Worm (Caenorhabditis elegans) whole organism, L2 larva: ENCODE measurements around the gene str-45.
A peak's percentile ranks its signal among the peaks of the same experiment; 100 is the strongest.

ENCODE experiments used
- aly-2 ChIP-seq: fragments of 150-350 bp; optimal IDR thresholded peaks from 2 replicates; lab custom pipeline; 2014; ENCODE audit warnings: missing biosample characterization, missing genetic modification characterization
- ama-1 ChIP-seq: fragments of 150-350 bp; optimal IDR thresholded peaks from 2 replicates; lab custom pipeline; 2018; ENCODE audit warnings: inconsistent platforms
- blmp-1 ChIP-seq: sonication (generic microtip); optimal IDR thresholded peaks from 2 replicates; lab custom pipeline; 2017; ENCODE audit warnings: missing genetic modification characterization, mild to moderate bottlenecking, missing compliant biosample characterization, antibody characterized with exemption, moderate library complexity; ENCODE audit not compliant: insufficient read depth
- ceh-82 ChIP-seq: fragments of 150-350 bp; optimal IDR thresholded peaks from 2 replicates; lab custom pipeline; 2014; ENCODE audit warnings: missing biosample characterization, missing genetic modification characterization
- lin-13 ChIP-seq: fragments of 150-350 bp; optimal IDR thresholded peaks from 2 replicates; lab custom pipeline; 2014; ENCODE audit warnings: missing biosample characterization, missing genetic modification reagents, missing genetic modification characterization
- nhr-237 ChIP-seq: fragments of 150-350 bp; optimal IDR thresholded peaks from 2 replicates; lab custom pipeline; 2014; ENCODE audit warnings: missing biosample characterization, missing genetic modification characterization
- nhr-77 ChIP-seq: fragments of 150-350 bp; optimal IDR thresholded peaks from 2 replicates; lab custom pipeline; 2014; ENCODE audit warnings: missing biosample characterization, missing genetic modification characterization
- sma-3 ChIP-seq: sonication (generic microtip); optimal IDR thresholded peaks from 2 replicates; lab custom pipeline; 2016; ENCODE audit warnings: missing genetic modification reagents, missing genetic modification characterization, missing compliant biosample characterization
- ztf-11 ChIP-seq: sonication (generic microtip); optimal IDR thresholded peaks from 2 replicates; lab custom pipeline; 2017; ENCODE audit warnings: missing biosample characterization, missing genetic modification characterization
- ztf-4 ChIP-seq: fragments of 150-350 bp; optimal IDR thresholded peaks from 2 replicates; lab custom pipeline; 2014; ENCODE audit warnings: missing biosample characterization, missing genetic modification characterization

- TF ChIP-seq nhr-77 = no peak
- TF ChIP-seq ztf-4 = no peak
- TF ChIP-seq sma-3 = peak; percentile 22
- TF ChIP-seq lin-13 (GFP tag; lab: Kevin White, UChicago) = no peak
- TF ChIP-seq ceh-82 (tag; lab: Kevin White, UChicago) = no peak
- TF ChIP-seq ztf-11 (tag; lab: Kevin White, UChicago) = no peak
- TF ChIP-seq nhr-237 (tag; lab: Kevin White, UChicago) = no peak
- TF ChIP-seq aly-2 = no peak
- no peak for TF ChIP-seq blmp-1
- no peak for TF ChIP-seq ama-1 (lab: Kevin White, UChicago)
Observed at ce11 chrV:15156504-15156903, 2.3 kb upstream of the str-45 start.
